Fruit fly (Drosophila melanogaster): ENCODE data around the gene CG5001.

CG5001 gene

dm6 chr2L:1157357-1157678 is 28.2 kb upstream of the CG5001 start (continued):
- TF ChIP-seq CG12769 (tag; optimal IDR thresholded peaks at IDR 0.05) (no peak), CG34376 (GFP tag; optimal IDR thresholded peaks at IDR 0.05) (peak; percentile 20), CG8388 (GFP tag; optimal IDR thresholded peaks at IDR 0.05) (no peak)

- TF ChIP-seq Optix (GFP tag; IDR thresholded peaks at IDR 0.05) (no peak), bcd (GFP tag; optimal IDR thresholded peaks at IDR 0.05) (peak; percentile 26), CG4328 (GFP tag; optimal IDR thresholded peaks at IDR 0.05) (no peak), CG4360 (GFP tag; IDR thresholded peaks at IDR 0.05) (peak; percentile 88), CG3838 (GFP tag; optimal IDR thresholded peaks at IDR 0.05) (no peak), CG2678 (tag; optimal IDR thresholded peaks at IDR 0.05) (no peak), chm (GFP tag; IDR thresholded peaks at IDR 0.05) (no peak), Hr39 (optimal IDR thresholded peaks at IDR 0.05) (no peak), Dad (GFP tag; optimal IDR thresholded peaks at IDR 0.05) (no peak), CG13287 (GFP tag; IDR thresholded peaks at IDR 0.05; ENCODE audit: partially characterized antibody) (peak; percentile 19; the same call in 1 of the 2 replicates), Myb (GFP tag; optimal IDR thresholded peaks at IDR 0.05) (peak; percentile 10), sr (GFP tag; IDR thresholded peaks at IDR 0.05) (peak; percentile 86), CG4820 (GFP tag; optimal IDR thresholded peaks at IDR 0.05) (peak; percentile 16), CG12744 (GFP tag; optimal IDR thresholded peaks at IDR 0.05) (no peak), CG31365 (tag; optimal IDR thresholded peaks at IDR 0.05) (no peak), CG10274 (GFP tag; optimal IDR thresholded peaks at IDR 0.05) (no peak), CG4404 (GFP tag; IDR thresholded peaks at IDR 0.05) (no peak), CG7786 (GFP tag; optimal IDR thresholded peaks at IDR 0.05) (peak; percentile 26), CG2875 (GFP tag; optimal IDR thresholded peaks at IDR 0.05) (no peak), yki (optimal IDR thresholded peaks at IDR 0.05) (no peak), CG31441 (GFP tag; IDR thresholded peaks at IDR 0.05) (peak; percentile 43; the same call in 1 of the 2 replicates), so (GFP tag; IDR thresholded peaks at IDR 0.05) (no peak), CG11560 (tag; IDR thresholded peaks at IDR 0.05) (no peak), CG5245 (GFP tag; optimal IDR thresholded peaks at IDR 0.05) (no peak), CG15479 (GFP tag; optimal IDR thresholded peaks at IDR 0.05) (peak; percentile 38), p53 (GFP tag; optimal IDR thresholded peaks at IDR 0.05) (no peak), CG8281 (tag; optimal IDR thresholded peaks at IDR 0.05) (no peak), HLH4C (GFP tag; IDR thresholded peaks at IDR 0.05; ENCODE audit: partially characterized antibody) (no peak), CG18619 (GFP tag; optimal IDR thresholded peaks at IDR 0.05) (no peak), CG32532 (GFP tag; IDR thresholded peaks at IDR 0.05) (peak; percentile 41; the same call in 1 of the 2 replicates), NfI (GFP tag; optimal IDR thresholded peaks at IDR 0.05) (no peak), twi (tag; optimal IDR thresholded peaks at IDR 0.05) (no peak), Fer1 (GFP tag; optimal IDR thresholded peaks at IDR 0.05) (peak; percentile 10), CG15269 (tag; optimal IDR thresholded peaks at IDR 0.05) (no peak), sna (GFP tag; IDR thresholded peaks at IDR 0.05; ENCODE audit: partially characterized antibody) (no peak), dm (GFP tag; optimal IDR thresholded peaks at IDR 0.05) (peak; percentile 16), CG31224 (GFP tag; IDR thresholded peaks at IDR 0.05) (no peak), gt (GFP tag; IDR thresholded peaks at IDR 0.05) (no peak), CG2202 (tag; optimal IDR thresholded peaks at IDR 0.05) (no peak), CG17361 (GFP tag; IDR thresholded peaks at IDR 0.05) (peak; percentile 58; the same call in 2 of the 3 replicates), CG15011 (GFP tag; optimal IDR thresholded peaks at IDR 0.05) (no peak), phol (tag; optimal IDR thresholded peaks at IDR 0.05) (peak; percentile 23), CG13296 (GFP tag; optimal IDR thresholded peaks at IDR 0.05) (no peak), CG1603 (tag; optimal IDR thresholded peaks at IDR 0.05) (peak; percentile 39), cad (GFP tag; optimal IDR thresholded peaks at IDR 0.05) (no peak), BEAF-32 (GFP tag; optimal IDR thresholded peaks at IDR 0.05) (peak; percentile 24)
Observed at dm6 chr2L:1157679-1158518, 27.7 kb upstream of the CG5001 start, which contains the start of gene capt. Gene capt, minus strand, starts transcription at chr2L:1158262.

Measured in whole organism, embryonic.